Worm (Caenorhabditis elegans) whole organism, late embryonic: ENCODE results near the gene Y27F2A.10.
A peak's percentile ranks its signal among the peaks of the same experiment; 100 is the strongest.
"Not testable (repeated sequence)": the region's sequence is repeated elsewhere in the genome, so short reads cannot be mapped to it uniquely, and the experiment has no call there.

Experiments
- F13H6.1 ChIP-seq: sonication (generic microtip); optimal IDR thresholded peaks from 2 replicates; lab custom pipeline; 2016; ENCODE audit warnings: missing genetic modification characterization, missing compliant biosample characterization
- K09A11.1 ChIP-seq: sonication (generic microtip); optimal IDR thresholded peaks from 2 replicates; lab custom pipeline; 2017; ENCODE audit warnings: antibody characterized with exemption, mild to moderate bottlenecking, missing genetic modification characterization, missing compliant biosample characterization; ENCODE audit not compliant: insufficient read depth
- T23F11.4 ChIP-seq: fragments of 200-800 bp; sonication (Bioruptor generic); optimal IDR thresholded peaks from 2 replicates; lab custom pipeline; 2018; ENCODE audit warnings: mild to moderate bottlenecking, missing genetic modification characterization, missing compliant biosample characterization
- ceh-18 ChIP-seq: sonication (generic microtip); optimal IDR thresholded peaks from 2 replicates; lab custom pipeline; 2016; ENCODE audit warnings: missing genetic modification characterization, missing compliant biosample characterization
- ceh-19 ChIP-seq: fragments of 200-800 bp; sonication (Bioruptor generic); optimal IDR thresholded peaks from 2 replicates; lab custom pipeline; 2018; ENCODE audit warnings: mild to moderate bottlenecking, missing genetic modification characterization, missing compliant biosample characterization
- ceh-31 ChIP-seq: sonication (generic microtip); optimal IDR thresholded peaks from 2 replicates; lab custom pipeline; 2016; ENCODE audit warnings: missing genetic modification characterization, missing compliant biosample characterization
- ceh-6 ChIP-seq: fragments of 200-800 bp; sonication (Bioruptor generic); optimal IDR thresholded peaks from 2 replicates; lab custom pipeline; 2018; ENCODE audit warnings: mild to moderate bottlenecking, missing genetic modification characterization, missing compliant biosample characterization
- che-1 ChIP-seq: sonication (generic microtip); optimal IDR thresholded peaks from 2 replicates; lab custom pipeline; 2016; ENCODE audit warnings: mild to moderate bottlenecking, missing genetic modification characterization, missing compliant biosample characterization
- elt-4 ChIP-seq: sonication (generic microtip); optimal IDR thresholded peaks from 2 replicates; lab custom pipeline; 2016; ENCODE audit warnings: missing genetic modification characterization, missing compliant biosample characterization
- ets-4 ChIP-seq: sonication (generic microtip); optimal IDR thresholded peaks from 2 replicates; lab custom pipeline; 2016; ENCODE audit warnings: missing genetic modification characterization, missing compliant biosample characterization
- eyg-1 ChIP-seq: sonication (generic microtip); optimal IDR thresholded peaks from 2 replicates; lab custom pipeline; 2016; ENCODE audit warnings: missing genotype, missing genetic modification characterization, missing compliant biosample characterization
- gmeb-2 ChIP-seq: sonication (generic microtip); optimal IDR thresholded peaks from 2 replicates; lab custom pipeline; 2016; ENCODE audit warnings: missing genetic modification characterization, inconsistent platforms, missing compliant biosample characterization
- hlh-15 ChIP-seq: sonication (generic microtip); optimal IDR thresholded peaks from 2 replicates; lab custom pipeline; 2016; ENCODE audit warnings: missing genetic modification characterization, missing compliant biosample characterization
- hlh-30 ChIP-seq: sonication (generic microtip); optimal IDR thresholded peaks from 2 replicates; lab custom pipeline; 2017; ENCODE audit warnings: antibody characterized with exemption, missing genetic modification characterization, missing compliant biosample characterization; ENCODE audit not compliant: insufficient read depth
- mec-3 ChIP-seq: sonication (generic microtip); optimal IDR thresholded peaks from 2 replicates; lab custom pipeline; 2016; ENCODE audit warnings: borderline replicate concordance, missing genetic modification characterization, missing compliant biosample characterization
- npax-4 ChIP-seq: sonication (generic microtip); optimal IDR thresholded peaks from 2 replicates; lab custom pipeline; 2016; ENCODE audit warnings: missing genetic modification characterization, missing compliant biosample characterization
- pag-3 ChIP-seq: sonication (generic microtip); optimal IDR thresholded peaks from 2 replicates; lab custom pipeline; 2016; ENCODE audit warnings: missing compliant biosample characterization, missing genetic modification characterization, borderline replicate concordance
- pax-1 ChIP-seq: fragments of 150-350 bp; optimal IDR thresholded peaks from 2 replicates; lab custom pipeline; 2014; ENCODE audit warnings: missing biosample characterization, missing genetic modification characterization
- pha-2 ChIP-seq: sonication (generic microtip); optimal IDR thresholded peaks from 2 replicates; lab custom pipeline; 2017; ENCODE audit warnings: mild to moderate bottlenecking, missing genetic modification characterization, missing compliant biosample characterization
- pha-4 ChIP-seq: fragments of 150-350 bp; optimal IDR thresholded peaks from 2 replicates; lab custom pipeline; 2018; ENCODE audit warnings: missing biosample characterization, missing genetic modification reagents, missing genetic modification characterization
- pqm-1 ChIP-seq: sonication (generic microtip); optimal IDR thresholded peaks from 2 replicates; lab custom pipeline; 2016; ENCODE audit warnings: missing genetic modification characterization, missing compliant biosample characterization
- rnt-1 ChIP-seq: sonication (generic microtip); optimal IDR thresholded peaks from 2 replicates; lab custom pipeline; 2016; ENCODE audit warnings: missing genetic modification characterization, missing compliant biosample characterization
- sdc-2 ChIP-seq: sonication (generic microtip); optimal IDR thresholded peaks from 2 replicates; lab custom pipeline; 2016; ENCODE audit warnings: missing genotype, missing genetic modification characterization, missing compliant biosample characterization
- syd-9 ChIP-seq: sonication (generic microtip); optimal IDR thresholded peaks from 2 replicates; lab custom pipeline; 2016; ENCODE audit warnings: mild to moderate bottlenecking, missing genetic modification characterization, moderate library complexity, missing compliant biosample characterization
- tbx-2 ChIP-seq: sonication (generic microtip); optimal IDR thresholded peaks from 2 replicates; lab custom pipeline; 2016; ENCODE audit warnings: missing genetic modification characterization, missing compliant biosample characterization
- tbx-7 ChIP-seq: sonication (generic microtip); optimal IDR thresholded peaks from 2 replicates; lab custom pipeline; 2016; ENCODE audit warnings: missing genotype, missing genetic modification characterization, missing compliant biosample characterization
- unc-55 ChIP-seq: sonication (generic microtip); optimal IDR thresholded peaks from 2 replicates; lab custom pipeline; 2017; ENCODE audit warnings: missing biosample characterization, missing genetic modification reagents, missing genetic modification characterization
- unc-86 ChIP-seq: sonication (generic microtip); optimal IDR thresholded peaks from 2 replicates; lab custom pipeline; 2016; ENCODE audit warnings: missing genetic modification characterization, missing compliant biosample characterization

Y27F2A.10 gene

DNA sequence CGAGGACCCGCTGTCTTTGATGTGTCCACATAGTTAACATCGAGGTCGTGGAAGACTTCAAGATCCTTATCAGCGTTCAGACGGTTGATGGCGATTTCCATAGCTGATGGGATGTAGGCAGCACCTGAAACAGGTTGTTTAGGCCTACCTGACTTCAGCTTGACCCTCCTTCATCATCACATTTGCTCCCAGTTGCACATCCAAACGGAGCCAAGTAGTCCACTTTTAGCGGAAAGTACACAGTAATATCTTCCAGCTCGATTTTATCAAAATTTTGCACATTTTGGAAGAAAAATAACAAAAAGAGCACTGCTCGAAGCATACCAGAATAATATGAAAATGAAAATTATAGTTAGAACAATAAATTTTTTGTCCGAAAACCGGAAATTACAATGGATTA lies 24.9 kb upstream of the Y27F2A.10 start, which contains the start of gene gcy-15:
Gene gcy-15 (minus strand): TSS at position 101 of the 400 bp plus-strand sequence.
- TF ChIP-seq ceh-6 (GFP tag; lab: Kevin White, UChicago) (no peak), K09A11.1 (tag; lab: Kevin White, UChicago) (no peak), unc-86 (tag; lab: Kevin White, UChicago) (no peak), unc-55 (GFP tag; lab: Kevin White, UChicago) (no peak), pax-1 (no peak), pag-3 (tag; lab: Kevin White, UChicago) (no peak), T23F11.4 (GFP tag; lab: Kevin White, UChicago) (no peak), eyg-1 (tag; lab: Kevin White, UChicago) (no peak), hlh-15 (tag; lab: Kevin White, UChicago) (no peak), gmeb-2 (no peak), pha-2 (tag; lab: Kevin White, UChicago) (no peak), elt-4 (no peak), ceh-18 (tag; lab: Kevin White, UChicago) (no peak)

DNA sequence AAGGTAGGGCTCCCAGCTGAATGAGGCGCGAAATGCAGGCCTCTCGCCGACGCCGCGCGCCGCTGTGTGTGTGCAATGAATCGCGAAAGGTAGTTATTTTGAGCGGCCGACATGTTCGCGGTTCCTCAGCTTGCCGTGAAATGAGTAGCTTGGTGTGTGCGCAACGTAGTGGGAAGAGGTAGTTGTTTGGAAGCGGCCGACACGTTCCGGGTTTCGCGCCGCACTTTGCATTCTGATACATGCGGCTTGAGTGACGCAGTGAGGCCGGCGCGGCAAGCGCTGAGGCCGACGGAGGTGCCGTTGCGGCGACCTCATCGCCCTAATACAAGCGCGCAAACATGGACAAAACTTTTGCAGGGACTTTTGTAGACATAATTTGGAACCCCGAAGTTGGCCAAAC lies 23.7 kb upstream of the Y27F2A.10 start:
- no peak for TF ChIP-seq pha-4 (tag; lab: Kevin White, UChicago)
- peak; percentile 13 for TF ChIP-seq mec-3 (tag; lab: Kevin White, UChicago)
- TF ChIP-seq, all 69 proteins: peak for 1

DNA sequence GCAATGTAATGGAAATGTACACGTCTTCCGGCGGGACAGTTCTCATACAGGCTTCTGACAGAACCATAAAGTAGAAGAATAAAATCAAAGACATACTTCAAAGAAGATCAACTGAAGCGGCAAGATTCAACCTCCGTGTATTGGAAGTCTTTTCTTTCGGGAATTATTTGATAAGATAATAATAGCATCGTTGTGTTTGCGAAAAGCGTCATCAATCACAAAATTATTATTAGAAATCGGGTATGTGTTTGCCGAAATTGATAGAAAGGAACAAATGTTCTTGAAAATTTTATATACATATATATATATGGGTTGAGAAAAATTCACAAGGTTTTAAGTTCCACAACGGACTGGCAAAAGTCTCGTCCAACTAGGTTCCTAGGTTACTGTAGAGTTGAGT lies 19.5 kb upstream of the Y27F2A.10 start, which contains the start of gene Y27F2A.9:
Gene Y27F2A.9 (minus strand): TSS at position 101 of the 400 bp plus-strand sequence.
- not testable (repeated sequence) for TF ChIP-seq tbx-7 (tag; lab: Kevin White, UChicago); hlh-15 (tag; lab: Kevin White, UChicago); T23F11.4 (GFP tag; lab: Kevin White, UChicago)
- TF ChIP-seq, all 69 proteins: peak for 0; not testable (repeated sequence) for 69

DNA sequence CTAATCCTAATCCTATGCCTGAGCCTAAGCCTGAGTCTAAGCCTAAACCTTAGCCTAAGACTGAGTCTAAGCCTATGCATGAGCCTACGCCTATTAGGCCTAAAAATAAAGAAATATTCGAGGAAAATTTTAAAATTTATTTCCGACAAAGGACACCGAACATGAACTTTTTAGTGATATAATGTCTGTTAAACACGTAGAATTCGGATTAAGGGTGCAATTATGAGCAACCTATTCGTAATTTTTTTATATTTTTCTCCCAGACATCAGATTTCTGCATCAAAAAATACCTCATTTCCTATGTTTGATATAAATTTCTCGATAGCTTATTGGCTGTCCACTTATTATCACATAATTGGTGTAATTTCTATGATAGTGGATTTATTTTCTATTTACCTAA lies 17.0 kb upstream of the Y27F2A.10 start, which contains the start of gene Y27F2A.11:
Gene Y27F2A.11 (plus strand): TSS at position 301 of the 400 bp plus-strand sequence.
- not testable (repeated sequence) for TF ChIP-seq hlh-30 (tag; lab: Kevin White, UChicago); ets-4 (tag; lab: Kevin White, UChicago); ceh-31

ce11 chrII:3185848-3186247 lies 13.8 kb upstream of the Y27F2A.10 start:
- TF ChIP-seq pha-2 (tag; lab: Kevin White, UChicago) (no peak), rnt-1 (tag; lab: Kevin White, UChicago) (no peak), unc-55 (GFP tag; lab: Kevin White, UChicago) (no peak), hlh-30 (tag; lab: Kevin White, UChicago) (no peak), che-1 (no peak), sdc-2 (tag; lab: Kevin White, UChicago) (no peak), F13H6.1 (no peak), syd-9 (tag; lab: Kevin White, UChicago) (no peak), npax-4 (tag; lab: Kevin White, UChicago) (no peak)
- TF ChIP-seq, all 69 proteins: peak for 0

DNA sequence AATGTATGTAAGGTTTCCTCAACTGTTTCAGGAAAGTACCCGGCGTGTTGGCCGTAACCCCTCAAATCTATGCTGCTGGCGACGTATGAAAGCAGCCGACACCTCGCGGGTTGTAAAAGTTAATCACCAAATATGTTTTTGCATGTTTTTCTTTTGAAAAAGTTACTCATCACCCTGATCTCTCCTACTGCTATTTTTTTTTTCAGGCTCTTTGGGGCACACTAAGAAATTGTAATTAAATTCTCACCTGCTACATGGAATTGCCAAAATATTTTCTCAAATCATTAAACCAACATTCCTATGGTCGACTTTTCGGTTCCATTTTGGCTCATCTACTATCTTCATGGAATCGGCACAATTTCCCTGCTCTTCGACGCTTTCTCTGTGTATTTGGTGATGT lies 12.8 kb upstream of the Y27F2A.10 start, which contains the start of gene sri-78:
Gene sri-78 (plus strand): TSS at position 301 of the 400 bp plus-strand sequence.
- not testable (repeated sequence) for TF ChIP-seq rnt-1 (tag; lab: Kevin White, UChicago); ceh-19 (GFP tag; lab: Kevin White, UChicago); ceh-18 (tag; lab: Kevin White, UChicago)

- TF ChIP-seq sdc-2 (tag; lab: Kevin White, UChicago); tbx-2; pqm-1 (tag; lab: Kevin White, UChicago): not testable (repeated sequence)
These were observed 11.3 kb upstream of the Y27F2A.10 start, which contains the start of the genes Y27F2A.6 and Y27F2A.8 for ce11 chrII:3183300-3183840. Y27F2A.6 (minus strand) TSS chrII:3183400. Y27F2A.8 (plus strand) TSS chrII:3183790.
